Worm (Caenorhabditis elegans) whole organism, L1 larva: ENCODE measurements around the gene toca-2.

Source experiments
- F16B12.6 ChIP-seq: fragments of 150-350 bp; optimal IDR thresholded peaks from 2 replicates; lab custom pipeline; 2014; ENCODE audit warnings: missing biosample characterization, missing genetic modification characterization
- Y116A8C.19 ChIP-seq: sonication (generic microtip); optimal IDR thresholded peaks from 2 replicates; lab custom pipeline; 2016; ENCODE audit warnings: missing compliant biosample characterization, missing genetic modification characterization, borderline replicate concordance
- aha-1 ChIP-seq: fragments of 150-350 bp; optimal IDR thresholded peaks from 2 replicates; lab custom pipeline; 2014; ENCODE audit warnings: missing biosample characterization, missing genetic modification characterization
- ama-1 ChIP-seq: fragments of 150-350 bp; optimal IDR thresholded peaks from 2 replicates; lab custom pipeline; 2014
- blmp-1 ChIP-seq: fragments of 150-350 bp; optimal IDR thresholded peaks from 2 replicates; lab custom pipeline; 2014; ENCODE audit warnings: missing biosample characterization, missing genetic modification characterization
- ceh-8 ChIP-seq: fragments of 200-800 bp; sonication (Bioruptor generic); optimal IDR thresholded peaks from 2 replicates; lab custom pipeline; 2018; ENCODE audit warnings: mild to moderate bottlenecking, missing genetic modification characterization, moderate library complexity, missing compliant biosample characterization
- ceh-88 ChIP-seq: fragments of 200-800 bp; sonication (Bioruptor generic); IDR thresholded peaks from 2 replicates; pipeline ENCODE4 v1.3.6; 2022; ENCODE audit warnings: missing genetic modification characterization, missing compliant biosample characterization
- ceh-90 ChIP-seq: sonication (generic microtip); optimal IDR thresholded peaks from 2 replicates; lab custom pipeline; 2016; ENCODE audit warnings: missing genetic modification characterization, missing compliant biosample characterization
- ces-1 ChIP-seq: fragments of 150-350 bp; optimal IDR thresholded peaks from 2 replicates; lab custom pipeline; 2014; ENCODE audit warnings: missing biosample characterization, missing genetic modification reagents, missing genetic modification characterization
- dpl-1 ChIP-seq, 3 experiments: fragments of 150-350 bp in 2 of 3; sonication (generic microtip) in 1 of 3; optimal IDR thresholded peaks; 2 replicates each; lab custom pipeline; 2014 to 2017; ENCODE audit warnings: missing biosample characterization in 3 of 3, missing genetic modification characterization in 3 of 3, missing genetic modification reagents in 3 of 3
- efl-1 ChIP-seq, 4 experiments: fragments of 150-350 bp; optimal IDR thresholded peaks in 3 of 4; peaks in 1 of 4; 1 replicate in 1 of 4; 2 replicates in 3 of 4; lab custom pipeline; 2014; ENCODE audit warnings: missing biosample characterization in 2 of 4, missing genetic modification characterization in 2 of 4, missing genetic modification reagents in 2 of 4
- egl-27 ChIP-seq, 2 experiments: fragments of 150-350 bp in 1 of 2; sonication (generic microtip); optimal IDR thresholded peaks; 3 replicates each; lab custom pipeline; 2017 to 2018; ENCODE audit warnings: missing biosample characterization in 2 of 2, missing genetic modification characterization in 2 of 2, missing genetic modification reagents in 2 of 2
- elt-2 ChIP-seq: sonication (generic microtip); optimal IDR thresholded peaks from 2 replicates; lab custom pipeline; 2016; ENCODE audit warnings: missing genetic modification characterization, mild to moderate bottlenecking, inconsistent platforms, missing compliant biosample characterization, missing genetic modification reagents
- fkh-4 ChIP-seq: sonication (generic microtip); optimal IDR thresholded peaks from 2 replicates; lab custom pipeline; 2016; ENCODE audit warnings: missing compliant biosample characterization, missing genetic modification characterization, borderline replicate concordance
- fkh-8 ChIP-seq: sonication (generic microtip); optimal IDR thresholded peaks from 2 replicates; lab custom pipeline; 2016; ENCODE audit warnings: mild to moderate bottlenecking, missing genetic modification characterization, missing compliant biosample characterization
- hlh-4 ChIP-seq: sonication (generic microtip); optimal IDR thresholded peaks from 2 replicates; lab custom pipeline; 2016; ENCODE audit warnings: mild to moderate bottlenecking, missing genetic modification characterization, missing compliant biosample characterization
- hpl-2 ChIP-seq: fragments of 150-350 bp; optimal IDR thresholded peaks from 2 replicates; lab custom pipeline; 2014; ENCODE audit warnings: missing biosample characterization, missing genetic modification reagents, missing genetic modification characterization
- irx-1 ChIP-seq: sonication (generic microtip); optimal IDR thresholded peaks from 2 replicates; lab custom pipeline; 2016; ENCODE audit warnings: missing genetic modification characterization, missing compliant biosample characterization
- isw-1 ChIP-seq: fragments of 200-800 bp; sonication (Bioruptor generic); IDR thresholded peaks from 2 replicates; pipeline ENCODE4 v1.3.6; 2022; ENCODE audit warnings: missing genetic modification characterization, missing compliant biosample characterization
- jun-1 ChIP-seq: fragments of 150-350 bp; optimal IDR thresholded peaks from 2 replicates; lab custom pipeline; 2014; ENCODE audit warnings: missing biosample characterization, missing genetic modification reagents, missing genetic modification characterization
- lin-14 ChIP-seq: fragments of 200-800 bp; sonication (Bioruptor generic); optimal IDR thresholded peaks from 2 replicates; lab custom pipeline; 2018; ENCODE audit warnings: mild to moderate bottlenecking, missing genetic modification characterization, moderate library complexity, missing compliant biosample characterization
- lin-15B ChIP-seq: fragments of 150-350 bp; sonication (generic microtip); optimal IDR thresholded peaks from 3 replicates; lab custom pipeline; 2014; ENCODE audit warnings: missing biosample characterization, missing genetic modification characterization
- lin-39 ChIP-seq: fragments of 150-350 bp; optimal IDR thresholded peaks from 2 replicates; lab custom pipeline; 2014; ENCODE audit warnings: missing biosample characterization, missing genetic modification reagents, missing genetic modification characterization
- lir-3 ChIP-seq: sonication (generic microtip); optimal IDR thresholded peaks from 2 replicates; lab custom pipeline; 2016; ENCODE audit warnings: mild to moderate bottlenecking, missing genetic modification characterization, moderate library complexity, missing compliant biosample characterization; ENCODE audit not compliant: poor library complexity
- lsy-2 ChIP-seq, 2 experiments: fragments of 150-350 bp; optimal IDR thresholded peaks; 2 replicates each; lab custom pipeline; 2014; ENCODE audit warnings: missing biosample characterization in 2 of 2, missing genetic modification characterization in 2 of 2
- mdl-1 ChIP-seq, 2 experiments: fragments of 150-350 bp; optimal IDR thresholded peaks; 2 replicates each; lab custom pipeline; 2014 to 2017; ENCODE audit warnings: missing biosample characterization in 2 of 2, missing genetic modification characterization in 2 of 2, inconsistent platforms in 1 of 2
- nhr-19 ChIP-seq: fragments of 200-800 bp; sonication (Bioruptor generic); conservative IDR thresholded peaks from 2 replicates; pipeline ENCODE4 v1.3.6; 2022; ENCODE audit warnings: missing genetic modification characterization, missing compliant biosample characterization
- nhr-28 ChIP-seq: fragments of 150-350 bp; optimal IDR thresholded peaks from 2 replicates; lab custom pipeline; 2014; ENCODE audit warnings: missing biosample characterization, missing genetic modification characterization
- nhr-47 ChIP-seq: sonication (generic microtip); optimal IDR thresholded peaks from 2 replicates; lab custom pipeline; 2016; ENCODE audit warnings: mild to moderate bottlenecking, missing genetic modification characterization, moderate library complexity, missing compliant biosample characterization
- nhr-71 ChIP-seq: sonication (generic microtip); optimal IDR thresholded peaks from 2 replicates; lab custom pipeline; 2016; ENCODE audit warnings: mild to moderate bottlenecking, missing genetic modification characterization, moderate library complexity, missing compliant biosample characterization
- nhr-84 ChIP-seq: sonication (generic microtip); optimal IDR thresholded peaks from 2 replicates; lab custom pipeline; 2017; ENCODE audit warnings: missing biosample characterization, missing genetic modification characterization
- nhr-85 ChIP-seq: sonication (generic microtip); peaks from one replicate; lab custom pipeline; 2016; ENCODE audit warnings: missing genetic modification characterization, inconsistent platforms, missing compliant biosample characterization
- pag-3 ChIP-seq: sonication (generic microtip); optimal IDR thresholded peaks from 2 replicates; lab custom pipeline; 2017; ENCODE audit warnings: missing genetic modification characterization, mild to moderate bottlenecking, missing compliant biosample characterization, antibody characterized with exemption, borderline replicate concordance; ENCODE audit not compliant: insufficient read depth
- snpc-4 ChIP-seq: fragments of 150-350 bp; optimal IDR thresholded peaks from 2 replicates; lab custom pipeline; 2014; ENCODE audit warnings: missing biosample characterization, missing genetic modification characterization
- snu-23 ChIP-seq: sonication (generic microtip); optimal IDR thresholded peaks from 2 replicates; lab custom pipeline; 2016; ENCODE audit warnings: missing genetic modification characterization, missing compliant biosample characterization
- sptf-1 ChIP-seq: fragments of 150-350 bp; optimal IDR thresholded peaks from 2 replicates; lab custom pipeline; 2014; ENCODE audit warnings: missing biosample characterization, missing genetic modification characterization
- tbx-2 ChIP-seq: sonication (generic microtip); optimal IDR thresholded peaks from 2 replicates; lab custom pipeline; 2016; ENCODE audit warnings: missing genetic modification characterization, missing compliant biosample characterization
- unc-30 ChIP-seq: sonication (generic microtip); optimal IDR thresholded peaks from 2 replicates; lab custom pipeline; 2017; ENCODE audit warnings: missing biosample characterization, missing genetic modification characterization
- xbp-1 ChIP-seq: sonication (generic microtip); optimal IDR thresholded peaks from 2 replicates; lab custom pipeline; 2016; ENCODE audit warnings: missing genetic modification characterization, missing compliant biosample characterization
- zag-1 ChIP-seq: fragments of 150-350 bp; optimal IDR thresholded peaks from 2 replicates; lab custom pipeline; 2014; ENCODE audit warnings: missing biosample characterization, missing genetic modification characterization
- ztf-4 ChIP-seq: fragments of 150-350 bp; optimal IDR thresholded peaks from 2 replicates; lab custom pipeline; 2014; ENCODE audit warnings: missing biosample characterization, missing genetic modification characterization

The toca-2 gene

DNA sequence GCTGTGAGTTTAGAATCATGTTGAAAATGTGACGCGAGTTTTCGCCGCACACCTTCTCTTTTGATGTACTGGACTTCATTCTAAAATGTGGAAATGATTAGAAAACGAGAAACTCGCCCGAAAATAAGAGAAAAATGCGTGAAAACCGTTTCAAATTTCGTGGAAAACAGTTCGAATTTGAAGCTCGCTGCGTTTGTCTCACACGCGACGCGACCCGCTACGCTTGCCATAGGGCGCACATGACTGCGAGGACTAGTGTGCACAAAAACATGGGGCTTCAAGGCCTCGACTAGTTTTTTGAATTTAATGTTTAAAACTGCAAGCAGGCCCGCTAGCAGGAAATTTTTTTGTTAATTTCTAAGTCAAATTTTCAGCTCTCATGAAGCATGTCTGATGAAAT lies 15.4 kb downstream of the toca-2 start, which contains the start of the genes cyk-4 and pdr-1 (continued):
- TF ChIP-seq zag-1 (tag; lab: Kevin White, UChicago) = no peak
- TF ChIP-seq lin-15B (tag; lab: Kevin White, UChicago) = peak; percentile 83
- peak; percentile 30 for TF ChIP-seq xbp-1 (tag; lab: Kevin White, UChicago)
- no peak for TF ChIP-seq jun-1
- TF ChIP-seq snpc-4 = no peak
- TF ChIP-seq ama-1 = no peak
- TF ChIP-seq hlh-4 (tag; lab: Kevin White, UChicago) = no peak
- TF ChIP-seq tbx-2 = peak; percentile 54
- TF ChIP-seq hpl-2 (GFP tag; lab: Kevin White, UChicago) = no peak
- no peak for TF ChIP-seq nhr-47
- TF ChIP-seq nhr-84 (tag; lab: Kevin White, UChicago) = no peak
- TF ChIP-seq lsy-2 (tag; optimal IDR thresholded peaks at IDR 0.05; lab: Kevin White, UChicago) = peak; percentile 58 to 86
- peak; percentile 60 for TF ChIP-seq fkh-8 (tag; lab: Kevin White, UChicago)
- no peak for TF ChIP-seq nhr-85 (tag; lab: Kevin White, UChicago)
- no peak for TF ChIP-seq pag-3 (tag; lab: Kevin White, UChicago)
- peak; percentile 79 to 88 (median 82) for TF ChIP-seq dpl-1 (GFP tag; optimal IDR thresholded peaks at IDR 0.05; lab: Kevin White, UChicago)
- 0 out of 2 replicates have a peak, but pooled peaks have one; percentile 37 for TF ChIP-seq nhr-19 (GFP tag; lab: Robert Waterston, UW)
- TF ChIP-seq unc-30 = no peak
- no peak for TF ChIP-seq irx-1 (tag; lab: Kevin White, UChicago)
- no peak for TF ChIP-seq ceh-88
- TF ChIP-seq blmp-1 (tag; lab: Kevin White, UChicago) = no peak
- TF ChIP-seq efl-1 (optimal IDR thresholded peaks at IDR 0.05; lab: Kevin White, UChicago) = peak; percentile 73 to 88
- peak; percentile 88 to 98 for TF ChIP-seq efl-1 (GFP tag; optimal IDR thresholded peaks at IDR 0.05 in 1 of 2; lab: Kevin White, UChicago)
- peak; percentile 43 for TF ChIP-seq F16B12.6 (tag; lab: Kevin White, UChicago)
- TF ChIP-seq elt-2 (tag; lab: Kevin White, UChicago) = no peak
- TF ChIP-seq aha-1 (tag; lab: Kevin White, UChicago) = no peak
- TF ChIP-seq lin-14 = no peak
- no peak for TF ChIP-seq lin-39 (tag; lab: Kevin White, UChicago)
- TF ChIP-seq mdl-1 (tag; optimal IDR thresholded peaks at IDR 0.05; lab: Kevin White, UChicago) = peak in 1 of 2 experiments; percentile 53
- no peak for TF ChIP-seq nhr-71 (tag; lab: Kevin White, UChicago)
- TF ChIP-seq, all 84 proteins: peak for 23

DNA sequence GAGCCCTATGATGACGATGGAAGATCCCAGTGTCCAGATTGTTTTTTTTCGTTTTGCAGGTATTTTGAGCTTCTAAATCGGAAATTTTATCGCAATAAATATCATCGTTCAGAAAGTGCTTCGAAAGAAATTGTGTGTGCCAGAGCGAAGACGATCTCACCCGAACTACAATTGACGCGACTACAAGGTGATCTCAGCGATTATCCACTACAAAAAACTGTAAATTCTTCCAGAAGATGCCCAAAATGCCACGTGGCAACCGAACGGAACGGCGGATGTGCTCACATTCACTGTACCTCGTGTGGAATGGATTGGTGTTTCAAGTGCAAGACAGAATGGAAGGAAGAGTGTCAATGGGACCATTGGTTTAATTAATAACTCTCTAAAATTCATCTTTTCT lies 17.2 kb downstream of the toca-2 start, which contains the start of gene mdt-29:
mdt-29 (plus strand) TSS at position 301 of the 400 bp plus-strand sequence.
- TF ChIP-seq Y116A8C.19 (tag; lab: Kevin White, UChicago) (no peak), ceh-90 (no peak), ces-1 (GFP tag; lab: Kevin White, UChicago) (no peak), efl-1 (optimal IDR thresholded peaks at IDR 0.05; lab: Kevin White, UChicago) (no peak), efl-1 (GFP tag; optimal IDR thresholded peaks at IDR 0.05 in 1 of 2; lab: Kevin White, UChicago) (peak in 1 of 2 experiments; percentile 15), egl-27 (tag; optimal IDR thresholded peaks at IDR 0.05; lab: Kevin White, UChicago) (no peak), lir-3 (tag; lab: Kevin White, UChicago) (no peak)

DNA sequence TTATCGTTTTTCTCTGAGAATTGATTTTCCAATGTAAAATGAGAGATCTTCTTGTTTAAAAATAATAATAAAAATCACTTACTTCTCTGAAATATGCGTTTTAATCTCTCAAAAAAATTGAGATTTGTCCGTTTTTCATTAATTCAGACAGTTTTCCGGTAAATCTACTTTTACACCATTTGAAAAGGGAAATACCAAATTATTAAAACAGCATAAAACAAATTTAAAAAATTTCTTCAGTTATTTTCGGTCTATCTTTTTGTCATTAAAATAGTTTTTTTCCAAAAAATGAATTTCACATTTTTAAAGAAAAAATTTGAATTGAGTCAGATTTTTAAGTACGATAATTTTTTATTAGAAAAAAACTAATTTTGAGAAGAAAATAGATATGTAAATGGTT lies 23.1 kb downstream of the toca-2 start:
- no peak for TF ChIP-seq fkh-4
- no peak for TF ChIP-seq ces-1 (GFP tag; lab: Kevin White, UChicago)
- TF ChIP-seq snu-23 = no peak
- TF ChIP-seq ztf-4 = peak; percentile 3
- peak; percentile 42 for TF ChIP-seq lin-39 (tag; lab: Kevin White, UChicago)
- TF ChIP-seq pag-3 (tag; lab: Kevin White, UChicago) = peak; percentile 11
- no peak for TF ChIP-seq isw-1 (GFP tag; lab: Robert Waterston, UW)
- peak; percentile 70 for TF ChIP-seq nhr-28 (tag; lab: Kevin White, UChicago)
- TF ChIP-seq ceh-8 = no peak
- no peak for TF ChIP-seq F16B12.6 (tag; lab: Kevin White, UChicago)
- peak; percentile 62 for TF ChIP-seq sptf-1 (tag; lab: Kevin White, UChicago)
